Worm (Caenorhabditis elegans) whole organism, early embryonic: Measurements from ENCODE around the gene lrpr-1.

Source experiments
- B0310.2 ChIP-seq: sonication (generic microtip); optimal IDR thresholded peaks from 2 replicates; lab custom pipeline; 2016; ENCODE audit warnings: mild to moderate bottlenecking, missing genetic modification characterization, missing compliant biosample characterization
- F13C5.2 ChIP-seq: sonication (generic microtip); optimal IDR thresholded peaks from 2 replicates; lab custom pipeline; 2017; ENCODE audit warnings: mild to moderate bottlenecking, missing genetic modification characterization, inconsistent platforms, missing compliant biosample characterization
- aly-1 ChIP-seq: sonication (generic microtip); optimal IDR thresholded peaks from 2 replicates; lab custom pipeline; 2016; ENCODE audit warnings: missing genetic modification characterization, missing compliant biosample characterization
- ama-1 ChIP-seq: fragments of 150-350 bp; optimal IDR thresholded peaks from 2 replicates; lab custom pipeline; 2014
- ceh-13 ChIP-seq: fragments of 200-800 bp; sonication (Bioruptor generic); optimal IDR thresholded peaks from 2 replicates; lab custom pipeline; 2018; ENCODE audit warnings: mild to moderate bottlenecking, missing genetic modification characterization, missing compliant biosample characterization
- ceh-36 ChIP-seq: sonication (generic microtip); optimal IDR thresholded peaks from 2 replicates; lab custom pipeline; 2016; ENCODE audit warnings: missing genetic modification characterization, inconsistent platforms, missing compliant biosample characterization
- ets-7 ChIP-seq: sonication (generic microtip); optimal IDR thresholded peaks from 2 replicates; lab custom pipeline; 2016; ENCODE audit warnings: missing genotype, missing genetic modification characterization, missing compliant biosample characterization
- flt-1 ChIP-seq: fragments of 200-800 bp; sonication (Bioruptor generic); IDR thresholded peaks from 2 replicates; pipeline ENCODE4 v1.3.6; 2022; ENCODE audit warnings: missing genetic modification characterization, missing compliant biosample characterization
- hmbx-1 ChIP-seq: sonication (generic microtip); optimal IDR thresholded peaks from 2 replicates; lab custom pipeline; 2016; ENCODE audit warnings: mild to moderate bottlenecking, missing genetic modification characterization, missing compliant biosample characterization
- hmg-4 ChIP-seq: fragments of 200-800 bp; sonication (Bioruptor generic); optimal IDR thresholded peaks from 2 replicates; lab custom pipeline; 2018; ENCODE audit warnings: mild to moderate bottlenecking, missing genetic modification characterization, missing compliant biosample characterization
- hnd-1 ChIP-seq: sonication (generic microtip); optimal IDR thresholded peaks from 2 replicates; lab custom pipeline; 2016; ENCODE audit warnings: missing genetic modification characterization, missing compliant biosample characterization
- pes-1 ChIP-seq: fragments of 200-800 bp; sonication (Bioruptor generic); IDR thresholded peaks from 2 replicates; pipeline ENCODE4 v1.3.6; 2022; ENCODE audit warnings: missing genetic modification reagents, missing genetic modification characterization, missing compliant biosample characterization
- scrt-1 ChIP-seq: fragments of 200-800 bp; sonication (Bioruptor generic); IDR thresholded peaks from 2 replicates; pipeline ENCODE4 v1.3.6; 2022; ENCODE audit warnings: missing genetic modification characterization, missing compliant biosample characterization
- sea-1 ChIP-seq: fragments of 200-800 bp; sonication (Bioruptor generic); conservative IDR thresholded peaks from 2 replicates; pipeline ENCODE4 v1.3.6; 2022; ENCODE audit warnings: missing genetic modification characterization, missing compliant biosample characterization
- tbx-11 ChIP-seq: fragments of 200-800 bp; sonication (Bioruptor generic); IDR thresholded peaks from 2 replicates; pipeline ENCODE4 v1.3.6; 2022; ENCODE audit warnings: missing genetic modification characterization, missing compliant biosample characterization
- tbx-37 ChIP-seq: fragments of 200-800 bp; sonication (Bioruptor generic); conservative IDR thresholded peaks from 2 replicates; pipeline ENCODE4 v1.3.6; 2022; ENCODE audit warnings: missing genetic modification reagents, missing genetic modification characterization, missing compliant biosample characterization
- tra-4 ChIP-seq: sonication (generic microtip); optimal IDR thresholded peaks from 2 replicates; lab custom pipeline; 2017; ENCODE audit warnings: missing genetic modification characterization, missing compliant biosample characterization

Gene lrpr-1

DNA sequence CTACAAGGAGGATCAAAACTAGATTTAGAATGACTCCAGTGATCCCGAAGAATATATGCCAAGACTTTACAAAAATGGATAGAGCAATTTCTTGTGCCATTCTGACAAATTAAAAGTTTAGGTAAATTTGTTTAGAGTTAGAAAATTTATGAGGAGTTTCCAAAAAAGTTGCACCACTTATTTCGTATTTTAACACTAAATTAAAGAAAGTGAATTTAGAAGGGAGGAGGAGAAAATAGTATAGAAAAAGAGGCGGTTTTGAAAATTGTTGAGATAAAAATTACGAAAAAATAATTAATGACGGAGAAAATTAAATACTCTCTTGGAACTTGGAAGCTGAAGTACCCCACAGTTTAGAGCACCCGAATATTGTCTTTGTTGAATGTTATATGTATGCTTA is 11.4 kb downstream of the lrpr-1 start, which contains the start of gene srd-15:
Gene srd-15, minus strand, starts transcription at position 101 of the 400 bp plus-strand sequence.
- TF ChIP-seq tbx-37 (GFP tag; lab: Robert Waterston, UW) (no peak), ets-7 (tag; lab: Kevin White, UChicago) (no peak), aly-1 (no peak), tra-4 (no peak), B0310.2 (tag; lab: Kevin White, UChicago) (no peak), hnd-1 (tag; lab: Kevin White, UChicago) (no peak), tbx-11 (no peak), F13C5.2 (tag; lab: Kevin White, UChicago) (no peak), hmbx-1 (no peak), ama-1 (lab: Kevin White, UChicago) (no peak), ceh-36 (no peak), flt-1 (no peak), hmg-4 (GFP tag; lab: Kevin White, UChicago) (no peak), ceh-13 (GFP tag; lab: Kevin White, UChicago) (no peak)

DNA sequence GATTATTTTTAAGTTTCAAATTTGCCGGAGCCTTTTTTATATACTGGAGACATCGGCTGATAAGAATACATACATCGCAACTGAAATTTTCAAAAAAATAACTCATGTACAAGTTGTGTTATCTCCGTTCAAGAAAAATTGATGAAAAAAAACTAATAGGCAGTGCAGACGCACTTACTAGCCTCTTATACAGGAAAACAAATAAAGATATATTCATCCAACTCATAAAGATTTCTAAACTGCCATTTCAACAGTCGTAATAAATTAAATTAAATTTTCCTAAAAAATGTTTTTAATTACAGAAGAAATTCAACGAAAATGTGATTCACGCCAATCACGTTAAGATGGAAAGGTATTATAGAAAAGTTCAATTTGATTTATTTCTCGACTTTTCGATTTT is 15.9 kb downstream of the lrpr-1 start, which contains the start of gene C04E6.5:
Gene C04E6.5, plus strand, starts transcription at position 301 of the 400 bp plus-strand sequence.
- TF ChIP-seq ceh-13 (GFP tag; lab: Kevin White, UChicago) (no peak), ets-7 (tag; lab: Kevin White, UChicago) (no peak), F13C5.2 (tag; lab: Kevin White, UChicago) (no peak), hmg-4 (GFP tag; lab: Kevin White, UChicago) (no peak), tra-4 (no peak), hnd-1 (tag; lab: Kevin White, UChicago) (no peak), tbx-37 (GFP tag; lab: Robert Waterston, UW) (no peak), flt-1 (no peak), aly-1 (no peak), hmbx-1 (no peak), B0310.2 (tag; lab: Kevin White, UChicago) (no peak), sea-1 (GFP tag; lab: Robert Waterston, UW) (no peak), scrt-1 (no peak), tbx-11 (no peak), pes-1 (GFP tag; lab: Robert Waterston, UW) (no peak), ceh-36 (no peak)

DNA sequence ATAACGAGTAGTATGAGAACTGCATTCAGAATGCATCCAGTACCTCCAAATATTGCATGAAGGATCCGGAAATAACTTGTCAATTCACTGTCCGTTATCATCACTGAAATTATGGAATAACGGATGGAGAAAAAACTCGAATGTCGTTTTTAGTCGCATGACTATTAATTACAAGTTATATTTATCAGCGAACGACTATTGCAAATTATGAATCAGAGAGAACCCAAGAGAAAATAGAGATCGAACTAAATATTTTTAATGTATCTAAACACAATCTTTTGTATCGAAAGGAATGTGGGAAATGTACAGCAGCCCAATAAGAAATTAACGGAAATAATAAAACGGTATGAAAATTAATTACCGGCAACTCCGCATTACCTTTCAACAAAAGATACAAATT is 17.8 kb downstream of the lrpr-1 start, which contains the start of gene srd-16:
Gene srd-16, minus strand, starts transcription at position 101 of the 400 bp plus-strand sequence.
- TF ChIP-seq hmbx-1, result no peak
- TF ChIP-seq aly-1, result no peak
- TF ChIP-seq pes-1 (GFP tag; lab: Robert Waterston, UW), result no peak
- no peak for TF ChIP-seq ceh-36
- TF ChIP-seq tbx-37 (GFP tag; lab: Robert Waterston, UW), result no peak
- no peak for TF ChIP-seq B0310.2 (tag; lab: Kevin White, UChicago)
- no peak for TF ChIP-seq hmg-4 (GFP tag; lab: Kevin White, UChicago)
- no peak for TF ChIP-seq hnd-1 (tag; lab: Kevin White, UChicago)
- no peak for TF ChIP-seq ceh-13 (GFP tag; lab: Kevin White, UChicago)
- no peak for TF ChIP-seq tra-4
- no peak for TF ChIP-seq ets-7 (tag; lab: Kevin White, UChicago)
- no peak for TF ChIP-seq sea-1 (GFP tag; lab: Robert Waterston, UW)
- no peak for TF ChIP-seq tbx-11
- no peak for TF ChIP-seq ama-1 (lab: Kevin White, UChicago)
- no peak for TF ChIP-seq flt-1
- TF ChIP-seq scrt-1, result no peak
- TF ChIP-seq F13C5.2 (tag; lab: Kevin White, UChicago), result no peak

DNA sequence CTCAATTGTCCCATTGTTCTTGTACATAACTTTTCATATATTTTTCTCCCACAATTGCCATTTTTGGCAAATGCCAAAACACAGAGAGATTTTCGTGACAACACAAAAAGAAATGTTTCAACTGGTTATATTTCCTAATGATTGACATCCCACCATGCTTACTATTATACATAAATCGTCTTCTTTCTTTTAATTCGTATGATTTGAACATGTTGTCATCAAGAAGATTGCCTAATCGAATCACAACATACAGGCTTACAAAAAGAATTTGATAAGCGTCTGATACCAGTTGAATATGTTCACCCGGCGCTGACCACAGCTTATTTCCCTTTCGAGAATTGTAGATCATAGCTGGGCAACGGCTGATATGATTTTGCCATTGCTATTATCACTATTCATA is 22.7 kb downstream of the lrpr-1 start, which contains the start of gene grd-9:
Gene grd-9, plus strand, starts transcription at position 301 of the 400 bp plus-strand sequence.
- TF ChIP-seq ceh-13 (GFP tag; lab: Kevin White, UChicago) (no peak), tra-4 (no peak), sea-1 (GFP tag; lab: Robert Waterston, UW) (no peak), tbx-11 (no peak), aly-1 (no peak), ets-7 (tag; lab: Kevin White, UChicago) (no peak), ama-1 (lab: Kevin White, UChicago) (no peak), tbx-37 (GFP tag; lab: Robert Waterston, UW) (no peak), hmg-4 (GFP tag; lab: Kevin White, UChicago) (no peak), hmbx-1 (no peak), ceh-36 (no peak), flt-1 (no peak), F13C5.2 (tag; lab: Kevin White, UChicago) (no peak), pes-1 (GFP tag; lab: Robert Waterston, UW) (no peak), hnd-1 (tag; lab: Kevin White, UChicago) (no peak)

DNA sequence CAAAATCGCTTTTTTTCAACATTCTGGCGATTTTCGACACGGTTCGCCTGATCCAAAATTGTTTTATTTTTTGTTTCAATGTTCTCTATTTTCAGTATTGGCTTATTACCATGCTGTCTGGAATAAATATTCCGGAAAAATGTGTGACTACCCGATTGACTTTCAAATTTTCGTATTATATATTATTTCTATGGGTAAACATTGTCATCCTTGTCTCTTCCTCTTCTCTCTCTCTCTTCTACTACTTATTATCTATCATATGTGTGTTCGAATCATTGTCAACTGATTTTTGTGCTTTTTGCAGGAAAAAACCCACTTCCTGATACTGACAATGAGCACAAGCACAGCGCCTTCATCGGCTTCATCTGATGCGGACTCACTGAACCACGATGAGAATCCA is 24.7 kb downstream of the lrpr-1 start, which contains the start of gene C04E6.7:
Gene C04E6.7, plus strand, starts transcription at position 301 of the 400 bp plus-strand sequence.
- TF ChIP-seq pes-1 (GFP tag; lab: Robert Waterston, UW) (no peak), tra-4 (no peak), ceh-13 (GFP tag; lab: Kevin White, UChicago) (no peak)

DNA sequence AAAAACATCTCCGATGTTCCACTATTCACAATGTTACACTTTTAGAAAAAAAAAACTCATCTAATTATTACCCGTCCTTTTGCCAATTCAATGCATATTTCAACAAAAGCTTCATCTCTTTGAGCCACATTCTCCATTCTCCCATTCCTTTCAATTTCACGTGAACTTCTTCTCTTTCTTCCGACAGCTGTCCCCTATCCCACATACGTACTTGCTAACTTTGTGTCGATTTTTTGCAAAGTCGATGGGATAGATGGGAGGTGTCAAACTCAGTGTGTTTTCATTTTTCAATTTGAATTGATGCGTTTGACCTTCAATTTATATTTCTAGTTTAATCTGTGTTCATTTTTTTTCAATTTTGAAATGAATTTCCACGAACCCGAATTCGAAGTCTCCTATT is 26.5 kb downstream of the lrpr-1 start:
- no peak for TF ChIP-seq hmg-4 (GFP tag; lab: Kevin White, UChicago)
- no peak for TF ChIP-seq hmbx-1
- TF ChIP-seq flt-1, result no peak
- no peak for TF ChIP-seq ceh-36
- TF ChIP-seq sea-1 (GFP tag; lab: Robert Waterston, UW), result no peak
- no peak for TF ChIP-seq scrt-1
- TF ChIP-seq ceh-13 (GFP tag; lab: Kevin White, UChicago), result no peak

DNA sequence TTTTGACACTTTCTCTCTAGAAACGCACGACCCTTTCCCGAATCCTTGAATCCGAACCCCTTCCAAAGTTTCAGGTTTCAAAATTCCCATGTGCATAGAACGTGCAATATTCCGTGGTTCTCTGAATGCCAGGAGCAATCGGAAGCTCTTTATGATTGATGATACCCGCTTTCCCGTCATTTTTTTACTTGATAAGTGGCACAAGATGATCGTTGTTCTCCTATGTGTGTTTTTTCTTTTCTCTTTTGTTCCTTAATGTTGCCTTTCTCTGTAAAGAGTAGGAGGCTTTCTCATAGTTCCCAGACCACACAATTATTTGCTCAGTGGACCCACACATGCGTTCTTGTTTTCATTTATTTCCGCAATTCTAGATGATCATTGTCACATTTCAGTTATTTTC is 28.9 kb downstream of the lrpr-1 start:
- TF ChIP-seq F13C5.2 (tag; lab: Kevin White, UChicago) (no peak), ets-7 (tag; lab: Kevin White, UChicago) (no peak), hmg-4 (GFP tag; lab: Kevin White, UChicago) (no peak), ceh-36 (no peak), ceh-13 (GFP tag; lab: Kevin White, UChicago) (no peak), sea-1 (GFP tag; lab: Robert Waterston, UW) (no peak), tbx-37 (GFP tag; lab: Robert Waterston, UW) (no peak), tra-4 (no peak), tbx-11 (no peak), hmbx-1 (no peak), pes-1 (GFP tag; lab: Robert Waterston, UW) (no peak), hnd-1 (tag; lab: Kevin White, UChicago) (no peak), B0310.2 (tag; lab: Kevin White, UChicago) (no peak), aly-1 (no peak), scrt-1 (no peak), ama-1 (lab: Kevin White, UChicago) (no peak)
